Fruit fly (Drosophila melanogaster) whole organism, adult: ENCODE results near the gene CG12811.

Source experiments
- CG11617 ChIP-seq: fragments of 200-800 bp; sonication (Bioruptor generic); optimal IDR thresholded peaks from 2 replicates; lab custom pipeline; 2017; ENCODE audit warnings: mild to moderate bottlenecking, missing biosample characterization, missing genetic modification reagents, missing genetic modification characterization
- CG12768 ChIP-seq: fragments of 200-800 bp; sonication (Bioruptor generic); optimal IDR thresholded peaks from 2 replicates; lab custom pipeline; 2017; ENCODE audit warnings: missing biosample characterization, missing genetic modification characterization, mild to moderate bottlenecking, moderate library complexity, missing genetic modification reagents
- CG14711 ChIP-seq: fragments of 200-800 bp; sonication (Bioruptor generic); optimal IDR thresholded peaks from 2 replicates; lab custom pipeline; 2018; ENCODE audit warnings: missing biosample characterization, mild to moderate bottlenecking, missing genetic modification characterization, moderate library complexity
- CG1620 ChIP-seq: fragments of 200-800 bp; sonication (Bioruptor generic); optimal IDR thresholded peaks from 2 replicates; lab custom pipeline; 2016; ENCODE audit warnings: missing biosample characterization, missing genetic modification characterization
- CG33017 ChIP-seq: fragments of 200-800 bp; sonication (Bioruptor generic); optimal IDR thresholded peaks from 2 replicates; lab custom pipeline; 2018; ENCODE audit warnings: missing biosample characterization, mild to moderate bottlenecking, missing genetic modification characterization, moderate library complexity
- CG5204 ChIP-seq: fragments of 200-800 bp; sonication (Bioruptor generic); optimal IDR thresholded peaks from 2 replicates; lab custom pipeline; 2016; ENCODE audit warnings: missing biosample characterization, missing genetic modification characterization
- CG7045 ChIP-seq: fragments of 200-800 bp; sonication (Bioruptor generic); optimal IDR thresholded peaks from 2 replicates; lab custom pipeline; 2017; ENCODE audit warnings: missing biosample characterization, mild to moderate bottlenecking, missing genetic modification characterization
- CG7101 ChIP-seq: fragments of 200-800 bp; sonication (Bioruptor generic); optimal IDR thresholded peaks from 2 replicates; lab custom pipeline; 2018; ENCODE audit warnings: missing biosample characterization, mild to moderate bottlenecking, missing genetic modification characterization, moderate library complexity
- Clk ChIP-seq: fragments of 200-800 bp; sonication (Bioruptor generic); optimal IDR thresholded peaks from 2 replicates; lab custom pipeline; 2017; ENCODE audit warnings: missing biosample characterization, missing genetic modification characterization
- Crg-1 ChIP-seq: fragments of 200-800 bp; sonication (Bioruptor generic); optimal IDR thresholded peaks from 2 replicates; lab custom pipeline; 2016; ENCODE audit warnings: missing biosample characterization, missing genetic modification characterization
- Hr96 ChIP-seq: fragments of 200-800 bp; sonication (Bioruptor generic); optimal IDR thresholded peaks from 2 replicates; lab custom pipeline; 2016; ENCODE audit warnings: missing biosample characterization, missing genetic modification characterization
- Mnt ChIP-seq: fragments of 200-800 bp; sonication (Bioruptor generic); optimal IDR thresholded peaks from 2 replicates; lab custom pipeline; 2016; ENCODE audit warnings: missing biosample characterization, mild to moderate bottlenecking, missing genetic modification characterization
- bab1 ChIP-seq: fragments of 200-800 bp; sonication (Bioruptor generic); optimal IDR thresholded peaks from 3 replicates; lab custom pipeline; 2019; ENCODE audit warnings: missing biosample characterization, mild to moderate bottlenecking, missing genetic modification characterization, moderate library complexity
- cic ChIP-seq: fragments of 200-800 bp; sonication (Bioruptor generic); optimal IDR thresholded peaks from 2 replicates; lab custom pipeline; 2017; ENCODE audit warnings: missing biosample characterization, mild to moderate bottlenecking, missing genetic modification characterization, moderate library complexity
- cnc ChIP-seq, 2 experiments: fragments of >200 bp; optimal IDR thresholded peaks; 2 replicates each; lab custom pipeline; 2017
- kay ChIP-seq: fragments of 200-800 bp; sonication (Bioruptor generic); peaks from one replicate; lab custom pipeline; 2016; ENCODE audit warnings: missing biosample characterization, missing genetic modification characterization, borderline replicate concordance
- ovo ChIP-seq: fragments of 200-800 bp; sonication (Bioruptor generic); optimal IDR thresholded peaks from 2 replicates; lab custom pipeline; 2016; ENCODE audit warnings: missing biosample characterization, missing genetic modification characterization
- pad ChIP-seq: fragments of 200-800 bp; sonication (Bioruptor generic); optimal IDR thresholded peaks from 3 replicates; lab custom pipeline; 2017; ENCODE audit warnings: missing biosample characterization, missing genetic modification characterization, mild to moderate bottlenecking, moderate library complexity, missing genetic modification reagents
- tj ChIP-seq: fragments of 200-800 bp; sonication (Bioruptor generic); optimal IDR thresholded peaks from 3 replicates; lab custom pipeline; 2017; ENCODE audit warnings: missing biosample characterization, mild to moderate bottlenecking, missing genetic modification characterization, moderate library complexity
- toe ChIP-seq: fragments of 200-800 bp; sonication (Bioruptor generic); optimal IDR thresholded peaks from 2 replicates; lab custom pipeline; 2016; ENCODE audit warnings: missing biosample characterization, missing genetic modification characterization

CG12811 gene

dm6 chr3R:10042664-10043372 lies 5.8 kb downstream of the CG12811 start, which contains the start of the genes Mical and CG3909:
Gene Mical (minus strand): TSS chr3R:10042895.
Gene CG3909 (plus strand): TSS chr3R:10043270.
- TF ChIP-seq CG11617 (GFP tag; lab: Kevin White, UChicago) (peak; percentile 84), Hr96 (no peak), CG5204 (GFP tag; lab: Kevin White, UChicago) (no peak), CG12768 (peak; percentile 75), cic (GFP tag; lab: Kevin White, UChicago) (peak; percentile 19), CG33017 (tag; lab: Kevin White, UChicago) (peak; percentile 94), Crg-1 (GFP tag; lab: Kevin White, UChicago) (peak; percentile 75), cnc (optimal IDR thresholded peaks at IDR 0.05; lab: Kevin White, UChicago) (no peak), kay (GFP tag; lab: Kevin White, UChicago) (no peak), Mnt (GFP tag; lab: Kevin White, UChicago) (peak; percentile 36), CG7101 (tag; lab: Kevin White, UChicago) (peak; percentile 95), pad (GFP tag; lab: Kevin White, UChicago) (peak; percentile 67), ovo (GFP tag; lab: Kevin White, UChicago) (peak; percentile 42), tj (GFP tag; lab: Kevin White, UChicago) (peak; percentile 53), CG7045 (GFP tag; lab: Kevin White, UChicago) (peak; percentile 87), bab1 (GFP tag; lab: Kevin White, UChicago) (peak; percentile 76), toe (GFP tag; lab: Kevin White, UChicago) (no peak), Clk (GFP tag; lab: Kevin White, UChicago) (peak; percentile 52), CG14711 (tag; lab: Kevin White, UChicago) (peak; percentile 91), CG1620 (peak; percentile 48)

- TF ChIP-seq CG33017 (tag; lab: Kevin White, UChicago) (no peak), kay (GFP tag; lab: Kevin White, UChicago) (no peak), toe (GFP tag; lab: Kevin White, UChicago) (no peak), Mnt (GFP tag; lab: Kevin White, UChicago) (no peak), CG11617 (GFP tag; lab: Kevin White, UChicago) (no peak), pad (GFP tag; lab: Kevin White, UChicago) (no peak), ovo (GFP tag; lab: Kevin White, UChicago) (no peak), Crg-1 (GFP tag; lab: Kevin White, UChicago) (no peak), bab1 (GFP tag; lab: Kevin White, UChicago) (no peak), CG5204 (GFP tag; lab: Kevin White, UChicago) (no peak), CG14711 (tag; lab: Kevin White, UChicago) (no peak), Hr96 (no peak), CG7101 (tag; lab: Kevin White, UChicago) (no peak), tj (GFP tag; lab: Kevin White, UChicago) (no peak), cnc (optimal IDR thresholded peaks at IDR 0.05; lab: Kevin White, UChicago) (no peak), cic (GFP tag; lab: Kevin White, UChicago) (no peak), CG12768 (no peak), CG1620 (no peak), CG7045 (GFP tag; lab: Kevin White, UChicago) (no peak)
Measured at dm6 chr3R:10042024-10042663, 6.5 kb downstream of the CG12811 start.

- TF ChIP-seq Crg-1 (GFP tag; lab: Kevin White, UChicago), result no peak
- no peak for TF ChIP-seq CG5204 (GFP tag; lab: Kevin White, UChicago)
- TF ChIP-seq tj (GFP tag; lab: Kevin White, UChicago), result peak; percentile 32
- TF ChIP-seq CG7101 (tag; lab: Kevin White, UChicago), result no peak
- TF ChIP-seq CG11617 (GFP tag; lab: Kevin White, UChicago), result no peak
Measured at dm6 chr3R:10040505-10040904, 8.1 kb downstream of the CG12811 start.

- TF ChIP-seq CG7101 (tag; lab: Kevin White, UChicago), result no peak
- TF ChIP-seq Crg-1 (GFP tag; lab: Kevin White, UChicago), result no peak
- TF ChIP-seq CG7045 (GFP tag; lab: Kevin White, UChicago), result no peak
- TF ChIP-seq bab1 (GFP tag; lab: Kevin White, UChicago), result no peak
- no peak for TF ChIP-seq CG5204 (GFP tag; lab: Kevin White, UChicago)
- TF ChIP-seq toe (GFP tag; lab: Kevin White, UChicago), result no peak
- TF ChIP-seq kay (GFP tag; lab: Kevin White, UChicago), result no peak
- TF ChIP-seq CG11617 (GFP tag; lab: Kevin White, UChicago), result no peak
- no peak for TF ChIP-seq cic (GFP tag; lab: Kevin White, UChicago)
- TF ChIP-seq CG33017 (tag; lab: Kevin White, UChicago), result no peak
- no peak for TF ChIP-seq pad (GFP tag; lab: Kevin White, UChicago)
- TF ChIP-seq tj (GFP tag; lab: Kevin White, UChicago), result no peak
- no peak for TF ChIP-seq Mnt (GFP tag; lab: Kevin White, UChicago)
- no peak for TF ChIP-seq CG14711 (tag; lab: Kevin White, UChicago)
- TF ChIP-seq cnc (optimal IDR thresholded peaks at IDR 0.05; lab: Kevin White, UChicago), result no peak
Measured at dm6 chr3R:10039188-10039587, 9.4 kb downstream of the CG12811 start.

dm6 chr3R:10035765-10036164 lies 12.8 kb downstream of the CG12811 start:
- no peak for TF ChIP-seq Crg-1 (GFP tag; lab: Kevin White, UChicago)
- TF ChIP-seq Mnt (GFP tag; lab: Kevin White, UChicago), result peak; percentile 54
- peak; percentile 18 for TF ChIP-seq tj (GFP tag; lab: Kevin White, UChicago)
- TF ChIP-seq cnc (optimal IDR thresholded peaks at IDR 0.05; lab: Kevin White, UChicago), result no peak
- TF ChIP-seq cic (GFP tag; lab: Kevin White, UChicago), result peak; percentile 78
